Worm (Caenorhabditis elegans) whole organism, early embryonic: ENCODE measurements around the gene C55A1.1.
"Not testable (repeated sequence)": the region's sequence is repeated elsewhere in the genome, so short reads cannot be mapped to it uniquely, and the experiment has no call there.

Source experiments
- B0310.2 ChIP-seq: sonication (generic microtip); optimal IDR thresholded peaks from 2 replicates; lab custom pipeline; 2016; ENCODE audit warnings: mild to moderate bottlenecking, missing genetic modification characterization, missing compliant biosample characterization
- F13C5.2 ChIP-seq: sonication (generic microtip); optimal IDR thresholded peaks from 2 replicates; lab custom pipeline; 2017; ENCODE audit warnings: mild to moderate bottlenecking, missing genetic modification characterization, inconsistent platforms, missing compliant biosample characterization
- aly-1 ChIP-seq: sonication (generic microtip); optimal IDR thresholded peaks from 2 replicates; lab custom pipeline; 2016; ENCODE audit warnings: missing genetic modification characterization, missing compliant biosample characterization
- ama-1 ChIP-seq: fragments of 150-350 bp; optimal IDR thresholded peaks from 2 replicates; lab custom pipeline; 2014
- ceh-13 ChIP-seq: fragments of 200-800 bp; sonication (Bioruptor generic); optimal IDR thresholded peaks from 2 replicates; lab custom pipeline; 2018; ENCODE audit warnings: mild to moderate bottlenecking, missing genetic modification characterization, missing compliant biosample characterization
- ceh-36 ChIP-seq: sonication (generic microtip); optimal IDR thresholded peaks from 2 replicates; lab custom pipeline; 2016; ENCODE audit warnings: missing genetic modification characterization, inconsistent platforms, missing compliant biosample characterization
- ets-7 ChIP-seq: sonication (generic microtip); optimal IDR thresholded peaks from 2 replicates; lab custom pipeline; 2016; ENCODE audit warnings: missing genotype, missing genetic modification characterization, missing compliant biosample characterization
- flt-1 ChIP-seq: fragments of 200-800 bp; sonication (Bioruptor generic); IDR thresholded peaks from 2 replicates; pipeline ENCODE4 v1.3.6; 2022; ENCODE audit warnings: missing genetic modification characterization, missing compliant biosample characterization
- hmbx-1 ChIP-seq: sonication (generic microtip); optimal IDR thresholded peaks from 2 replicates; lab custom pipeline; 2016; ENCODE audit warnings: mild to moderate bottlenecking, missing genetic modification characterization, missing compliant biosample characterization
- hmg-4 ChIP-seq: fragments of 200-800 bp; sonication (Bioruptor generic); optimal IDR thresholded peaks from 2 replicates; lab custom pipeline; 2018; ENCODE audit warnings: mild to moderate bottlenecking, missing genetic modification characterization, missing compliant biosample characterization
- hnd-1 ChIP-seq: sonication (generic microtip); optimal IDR thresholded peaks from 2 replicates; lab custom pipeline; 2016; ENCODE audit warnings: missing genetic modification characterization, missing compliant biosample characterization
- pes-1 ChIP-seq: fragments of 200-800 bp; sonication (Bioruptor generic); IDR thresholded peaks from 2 replicates; pipeline ENCODE4 v1.3.6; 2022; ENCODE audit warnings: missing genetic modification reagents, missing genetic modification characterization, missing compliant biosample characterization
- scrt-1 ChIP-seq: fragments of 200-800 bp; sonication (Bioruptor generic); IDR thresholded peaks from 2 replicates; pipeline ENCODE4 v1.3.6; 2022; ENCODE audit warnings: missing genetic modification characterization, missing compliant biosample characterization
- sea-1 ChIP-seq: fragments of 200-800 bp; sonication (Bioruptor generic); conservative IDR thresholded peaks from 2 replicates; pipeline ENCODE4 v1.3.6; 2022; ENCODE audit warnings: missing genetic modification characterization, missing compliant biosample characterization
- tbx-11 ChIP-seq: fragments of 200-800 bp; sonication (Bioruptor generic); IDR thresholded peaks from 2 replicates; pipeline ENCODE4 v1.3.6; 2022; ENCODE audit warnings: missing genetic modification characterization, missing compliant biosample characterization
- tbx-37 ChIP-seq: fragments of 200-800 bp; sonication (Bioruptor generic); conservative IDR thresholded peaks from 2 replicates; pipeline ENCODE4 v1.3.6; 2022; ENCODE audit warnings: missing genetic modification reagents, missing genetic modification characterization, missing compliant biosample characterization
- tra-4 ChIP-seq: sonication (generic microtip); optimal IDR thresholded peaks from 2 replicates; lab custom pipeline; 2017; ENCODE audit warnings: missing genetic modification characterization, missing compliant biosample characterization

Gene C55A1.1

ce11 chrV:15629543-15629942 lies 7.9 kb downstream of the C55A1.1 start, which contains the start of gene str-248:
Gene str-248, minus strand, starts transcription at chrV:15629643.
- TF ChIP-seq tra-4 (tag; lab: Kevin White, UChicago) (no peak), flt-1 (no peak), sea-1 (GFP tag; lab: Robert Waterston, UW) (no peak), ceh-36 (tag; lab: Kevin White, UChicago) (no peak), pes-1 (GFP tag; lab: Robert Waterston, UW) (no peak), tbx-37 (no peak), hmg-4 (GFP tag; lab: Kevin White, UChicago) (no peak), scrt-1 (GFP tag; lab: Robert Waterston, UW) (no peak), ama-1 (no peak), hmbx-1 (tag; lab: Kevin White, UChicago) (no peak), B0310.2 (no peak), F13C5.2 (tag; lab: Kevin White, UChicago) (no peak), ets-7 (tag; lab: Kevin White, UChicago) (no peak), tbx-11 (GFP tag; lab: Robert Waterston, UW) (no peak), hnd-1 (tag; lab: Kevin White, UChicago) (no peak), ceh-13 (GFP tag; lab: Kevin White, UChicago) (no peak), aly-1 (tag; lab: Kevin White, UChicago) (no peak)

- TF ChIP-seq hmg-4 (GFP tag; lab: Kevin White, UChicago) (no peak), ets-7 (tag; lab: Kevin White, UChicago) (no peak), pes-1 (GFP tag; lab: Robert Waterston, UW) (no peak), ceh-13 (GFP tag; lab: Kevin White, UChicago) (no peak), tbx-37 (no peak), hmbx-1 (tag; lab: Kevin White, UChicago) (no peak), scrt-1 (GFP tag; lab: Robert Waterston, UW) (no peak), ceh-36 (tag; lab: Kevin White, UChicago) (no peak), flt-1 (no peak), aly-1 (tag; lab: Kevin White, UChicago) (no peak), ama-1 (no peak), B0310.2 (no peak), tbx-11 (GFP tag; lab: Robert Waterston, UW) (no peak), hnd-1 (tag; lab: Kevin White, UChicago) (no peak), sea-1 (GFP tag; lab: Robert Waterston, UW) (no peak)
These were observed 17.2 kb downstream of the C55A1.1 start, which contains the start of gene srz-44 for ce11 chrV:15638853-15639252. Gene srz-44, minus strand, starts transcription at chrV:15638953.

ce11 chrV:15643192-15643591 lies 21.6 kb downstream of the C55A1.1 start, which contains the start of gene C55A1.4:
Gene C55A1.4, minus strand, starts transcription at chrV:15643292.
- TF ChIP-seq sea-1 (GFP tag; lab: Robert Waterston, UW); hmbx-1 (tag; lab: Kevin White, UChicago); tbx-11 (GFP tag; lab: Robert Waterston, UW): not testable (repeated sequence)

- no peak for TF ChIP-seq tra-4 (tag; lab: Kevin White, UChicago)
- TF ChIP-seq aly-1 (tag; lab: Kevin White, UChicago): no peak
- TF ChIP-seq pes-1 (GFP tag; lab: Robert Waterston, UW): no peak
- no peak for TF ChIP-seq tbx-11 (GFP tag; lab: Robert Waterston, UW)
- no peak for TF ChIP-seq hmbx-1 (tag; lab: Kevin White, UChicago)
- no peak for TF ChIP-seq scrt-1 (GFP tag; lab: Robert Waterston, UW)
- TF ChIP-seq tbx-37: no peak
- TF ChIP-seq sea-1 (GFP tag; lab: Robert Waterston, UW): no peak
- TF ChIP-seq hmg-4 (GFP tag; lab: Kevin White, UChicago): no peak
- no peak for TF ChIP-seq ceh-13 (GFP tag; lab: Kevin White, UChicago)
- no peak for TF ChIP-seq hnd-1 (tag; lab: Kevin White, UChicago)
- TF ChIP-seq ceh-36 (tag; lab: Kevin White, UChicago): no peak
- no peak for TF ChIP-seq F13C5.2 (tag; lab: Kevin White, UChicago)
- TF ChIP-seq flt-1: no peak
- no peak for TF ChIP-seq ama-1
- no peak for TF ChIP-seq B0310.2
- TF ChIP-seq ets-7 (tag; lab: Kevin White, UChicago): no peak
These were observed 23.0 kb downstream of the C55A1.1 start, which contains the start of gene str-23 for ce11 chrV:15644575-15644974. Gene str-23, plus strand, starts transcription at chrV:15644875.

ce11 chrV:15647536-15648085 lies 26.0 kb downstream of the C55A1.1 start, which contains the start of the genes C55A1.7 and C55A1.6:
Gene C55A1.7, minus strand, starts transcription at chrV:15647636.
Gene C55A1.6, plus strand, starts transcription at chrV:15648035.
- TF ChIP-seq tra-4 (tag; lab: Kevin White, UChicago); ceh-36 (tag; lab: Kevin White, UChicago); hmg-4 (GFP tag; lab: Kevin White, UChicago): not testable (repeated sequence)

- TF ChIP-seq ceh-36 (tag; lab: Kevin White, UChicago) (no peak), ets-7 (tag; lab: Kevin White, UChicago) (no peak), tbx-37 (no peak), B0310.2 (no peak), pes-1 (GFP tag; lab: Robert Waterston, UW) (no peak), F13C5.2 (tag; lab: Kevin White, UChicago) (no peak)
These were observed 28.5 kb downstream of the C55A1.1 start, which contains the start of gene sru-42 for ce11 chrV:15650167-15650566. Gene sru-42, plus strand, starts transcription at chrV:15650467.

- no peak for TF ChIP-seq hmg-4 (GFP tag; lab: Kevin White, UChicago)
- TF ChIP-seq pes-1 (GFP tag; lab: Robert Waterston, UW): no peak
- TF ChIP-seq tbx-37: no peak
These were observed 30.5 kb downstream of the C55A1.1 start for ce11 chrV:15652147-15652546.
